Worm (Caenorhabditis elegans) whole organism, L4 larva: Measurements from ENCODE around the gene str-86.
A peak's percentile ranks its signal among the peaks of the same experiment; 100 is the strongest.

ENCODE experiments used
- F10B5.3 ChIP-seq: sonication (generic microtip); optimal IDR thresholded peaks from 2 replicates; lab custom pipeline; 2016; ENCODE audit warnings: mild to moderate bottlenecking, missing genetic modification characterization, missing compliant biosample characterization
- F44E2.7 ChIP-seq: fragments of 200-800 bp; sonication (Bioruptor generic); IDR thresholded peaks from 2 replicates; pipeline ENCODE4 v2.1.2; 2022; ENCODE audit warnings: missing genetic modification characterization, missing compliant biosample characterization
- Y75B8A.6 ChIP-seq: fragments of 200-800 bp; sonication (Bioruptor generic); IDR thresholded peaks from 2 replicates; pipeline ENCODE4 v1.3.6; 2022; ENCODE audit warnings: missing genetic modification reagents, missing genetic modification characterization, missing compliant biosample characterization
- ZK337.2 ChIP-seq: fragments of 200-800 bp; sonication (Bioruptor generic); IDR thresholded peaks from 2 replicates; pipeline ENCODE4 v1.3.6; 2022; ENCODE audit warnings: missing genetic modification reagents, missing genetic modification characterization, missing compliant biosample characterization
- ama-1 ChIP-seq: fragments of 150-350 bp; optimal IDR thresholded peaks from 2 replicates; lab custom pipeline; 2014; ENCODE audit warnings: inconsistent platforms, mixed read lengths
- arid-1 ChIP-seq: fragments of 200-800 bp; sonication (Bioruptor generic); conservative IDR thresholded peaks from 2 replicates; pipeline ENCODE4 v1.3.6; 2022; ENCODE audit warnings: missing genetic modification reagents, missing genetic modification characterization, missing compliant biosample characterization
- ceh-20 ChIP-seq: fragments of 200-800 bp; sonication (Bioruptor generic); IDR thresholded peaks from 2 replicates; pipeline ENCODE4 v1.3.6; 2022; ENCODE audit warnings: missing genetic modification reagents, missing genetic modification characterization, missing compliant biosample characterization
- ceh-62 ChIP-seq: sonication (generic microtip); optimal IDR thresholded peaks from 2 replicates; lab custom pipeline; 2017; ENCODE audit warnings: missing biosample characterization, missing genetic modification characterization
- ctbp-1 ChIP-seq: fragments of 200-800 bp; sonication (Bioruptor generic); IDR thresholded peaks from 2 replicates; pipeline ENCODE4 v1.3.6; 2022; ENCODE audit warnings: missing genetic modification reagents, missing genetic modification characterization, missing compliant biosample characterization
- daf-16 ChIP-seq, 3 experiments: sonication (generic microtip); optimal IDR thresholded peaks; 2 replicates each; lab custom pipeline; 2016 to 2017; ENCODE audit warnings: missing genetic modification characterization in 3 of 3, missing genetic modification reagents in 3 of 3, mild to moderate bottlenecking in 2 of 3, missing compliant biosample characterization in 2 of 3, missing biosample characterization in 1 of 3, moderate library complexity in 1 of 3
- dmd-6 ChIP-seq: fragments of 200-800 bp; sonication (Bioruptor generic); IDR thresholded peaks from 2 replicates; pipeline ENCODE4 v1.3.6; 2022; ENCODE audit warnings: missing genetic modification reagents, missing genetic modification characterization, missing compliant biosample characterization
- dve-1 ChIP-seq: sonication (generic microtip); optimal IDR thresholded peaks from 2 replicates; lab custom pipeline; 2017; ENCODE audit warnings: antibody characterized with exemption, mild to moderate bottlenecking, missing genetic modification characterization, missing compliant biosample characterization; ENCODE audit not compliant: insufficient read depth
- fos-1 ChIP-seq: fragments of 150-350 bp; optimal IDR thresholded peaks from 2 replicates; lab custom pipeline; 2014; ENCODE audit warnings: missing biosample characterization, missing genetic modification characterization
- gei-8 ChIP-seq: fragments of 200-800 bp; sonication (Bioruptor generic); optimal IDR thresholded peaks from 2 replicates; lab custom pipeline; 2018; ENCODE audit warnings: mild to moderate bottlenecking, missing genetic modification characterization, missing compliant biosample characterization
- hlh-11 ChIP-seq: fragments of 200-800 bp; sonication (Bioruptor generic); optimal IDR thresholded peaks from 2 replicates; lab custom pipeline; 2018; ENCODE audit warnings: mild to moderate bottlenecking, missing genetic modification characterization, missing compliant biosample characterization
- lim-7 ChIP-seq: fragments of 200-800 bp; sonication (Bioruptor generic); IDR thresholded peaks from 2 replicates; pipeline ENCODE4 v1.3.6; 2022; ENCODE audit warnings: missing genetic modification characterization, missing compliant biosample characterization
- lsy-2 ChIP-seq, 2 experiments: fragments of 150-350 bp in 1 of 2; sonication (generic microtip) in 1 of 2; optimal IDR thresholded peaks; 2 replicates each; lab custom pipeline; 2014 to 2017; ENCODE audit warnings: missing biosample characterization in 2 of 2, missing genetic modification characterization in 2 of 2
- madf-5 ChIP-seq, 2 experiments: fragments of 200-800 bp; sonication (Bioruptor generic); IDR thresholded peaks; 2 replicates each; pipeline ENCODE4 v1.3.6; 2022; ENCODE audit warnings: missing compliant biosample characterization in 2 of 2, missing genetic modification characterization in 2 of 2
- madf-9 ChIP-seq: fragments of 200-800 bp; sonication (Bioruptor generic); conservative IDR thresholded peaks from 2 replicates; pipeline ENCODE4 v1.3.6; 2022; ENCODE audit warnings: missing genetic modification reagents, missing genetic modification characterization, missing compliant biosample characterization
- mdl-1 ChIP-seq, 2 experiments: fragments of 150-350 bp in 1 of 2; sonication (generic microtip) in 1 of 2; optimal IDR thresholded peaks; 2 replicates each; lab custom pipeline; 2014 to 2017; ENCODE audit warnings: missing biosample characterization in 2 of 2, missing genetic modification characterization in 2 of 2
- mep-1 ChIP-seq: fragments of 150-350 bp; sonication (generic microtip); optimal IDR thresholded peaks from 3 replicates; lab custom pipeline; 2014; ENCODE audit warnings: missing biosample characterization, missing genetic modification characterization
- nhr-10 ChIP-seq: fragments of 150-350 bp; optimal IDR thresholded peaks from 2 replicates; lab custom pipeline; 2014; ENCODE audit warnings: missing biosample characterization, missing genetic modification characterization
- nhr-111 ChIP-seq: fragments of 200-800 bp; sonication (Bioruptor generic); optimal IDR thresholded peaks from 2 replicates; lab custom pipeline; 2018; ENCODE audit warnings: mild to moderate bottlenecking, missing genetic modification characterization, missing compliant biosample characterization
- nhr-28 ChIP-seq: fragments of 150-350 bp; optimal IDR thresholded peaks from 2 replicates; lab custom pipeline; 2014; ENCODE audit warnings: missing biosample characterization, missing genetic modification characterization
- nhr-6 ChIP-seq: fragments of 150-350 bp; optimal IDR thresholded peaks from 2 replicates; lab custom pipeline; 2014; ENCODE audit warnings: missing biosample characterization, missing genetic modification characterization
- nhr-77 ChIP-seq: fragments of 150-350 bp; optimal IDR thresholded peaks from 2 replicates; lab custom pipeline; 2014; ENCODE audit warnings: missing biosample characterization, missing genetic modification characterization
- pqm-1 ChIP-seq: sonication (generic microtip); optimal IDR thresholded peaks from 2 replicates; lab custom pipeline; 2017; ENCODE audit warnings: missing biosample characterization, missing genetic modification characterization
- set-16 ChIP-seq: fragments of 200-800 bp; sonication (Bioruptor generic); IDR thresholded peaks from 2 replicates; pipeline ENCODE4 v1.3.6; 2022; ENCODE audit warnings: missing genetic modification reagents, missing genetic modification characterization, missing compliant biosample characterization
- unc-130 ChIP-seq: sonication (generic microtip); optimal IDR thresholded peaks from 2 replicates; lab custom pipeline; 2016; ENCODE audit warnings: missing genetic modification reagents, missing genetic modification characterization, missing compliant biosample characterization
- unc-62 ChIP-seq, 3 experiments: fragments of 150-350 bp in 1 of 3; sonication (generic microtip); optimal IDR thresholded peaks in 2 of 3; peaks in 1 of 3; 1 replicate in 1 of 3; 2 replicates in 2 of 3; lab custom pipeline; 2014 to 2017; ENCODE audit warnings: missing biosample characterization in 3 of 3, missing genetic modification characterization in 3 of 3, missing genetic modification reagents in 3 of 3, missing genotype in 1 of 3
- vab-7 ChIP-seq: fragments of 200-800 bp; sonication (Bioruptor generic); IDR thresholded peaks from 2 replicates; pipeline ENCODE4 v1.3.6; 2022; ENCODE audit warnings: missing genetic modification reagents, missing genetic modification characterization, missing compliant biosample characterization
- zfp-3 ChIP-seq: fragments of 200-800 bp; sonication (Bioruptor generic); conservative IDR thresholded peaks from 2 replicates; pipeline ENCODE4 v1.3.6; 2022; ENCODE audit warnings: missing genetic modification reagents, missing genetic modification characterization, missing compliant biosample characterization
- zip-2 ChIP-seq: fragments of 150-350 bp; optimal IDR thresholded peaks from 2 replicates; lab custom pipeline; 2014; ENCODE audit warnings: missing biosample characterization, missing genetic modification characterization
- ztf-7 ChIP-seq: fragments of 150-350 bp; optimal IDR thresholded peaks from 2 replicates; lab custom pipeline; 2014; ENCODE audit warnings: missing biosample characterization, missing genetic modification characterization

str-86 gene

ce11 chrV:8974889-8975422, 8.5 kb downstream of the str-86 start, which contains the start of gene nhr-143:
nhr-143 (minus strand) TSS chrV:8974939.
- TF ChIP-seq nhr-77 (tag; lab: Kevin White, UChicago), result peak; percentile 31
- no peak for TF ChIP-seq mdl-1 (tag; optimal IDR thresholded peaks at IDR 0.05; lab: Kevin White, UChicago)
- TF ChIP-seq daf-16 (GFP tag; optimal IDR thresholded peaks at IDR 0.05; lab: Kevin White, UChicago), result no peak
- peak; percentile 27 for TF ChIP-seq daf-16 (tag; optimal IDR thresholded peaks at IDR 0.05; lab: Kevin White, UChicago)
- TF ChIP-seq nhr-28, result peak; percentile 43
- TF ChIP-seq unc-130 (GFP tag; lab: Kevin White, UChicago), result no peak
- TF ChIP-seq nhr-6 (tag; lab: Kevin White, UChicago), result no peak
- no peak for TF ChIP-seq nhr-10
- TF ChIP-seq hlh-11 (tag; lab: Kevin White, UChicago), result peak; percentile 47
- TF ChIP-seq fos-1 (tag; lab: Kevin White, UChicago), result no peak
- TF ChIP-seq pqm-1, result peak; percentile 41
- no peak for TF ChIP-seq set-16 (GFP tag; lab: Robert Waterston, UW)
- TF ChIP-seq ztf-7 (tag; lab: Kevin White, UChicago), result no peak
- TF ChIP-seq lim-7 (GFP tag; lab: Robert Waterston, UW), result no peak
- no peak for TF ChIP-seq vab-7 (GFP tag; lab: Robert Waterston, UW)
- peak; percentile 50 for TF ChIP-seq dmd-6 (GFP tag; lab: Robert Waterston, UW)
- TF ChIP-seq ZK337.2 (GFP tag; lab: Robert Waterston, UW), result no peak
- no peak for TF ChIP-seq ama-1
- TF ChIP-seq arid-1 (GFP tag; lab: Robert Waterston, UW), result no peak
- TF ChIP-seq dve-1 (tag; lab: Kevin White, UChicago), result peak; percentile 61
- TF ChIP-seq F10B5.3 (tag; lab: Kevin White, UChicago), result no peak
- TF ChIP-seq lsy-2 (tag; optimal IDR thresholded peaks at IDR 0.05; lab: Kevin White, UChicago), result peak in 1 of 2 experiments; percentile 17
- peak in 1 of 2 experiments; percentile 10 for TF ChIP-seq unc-62 (GFP tag; optimal IDR thresholded peaks at IDR 0.05 in 1 of 2; lab: Kevin White, UChicago)
- TF ChIP-seq unc-62 (tag; optimal IDR thresholded peaks at IDR 0.05; lab: Kevin White, UChicago), result no peak
- TF ChIP-seq zip-2, result no peak
- TF ChIP-seq F44E2.7 (GFP tag; lab: Robert Waterston, UW), result no peak
- TF ChIP-seq gei-8 (GFP tag; lab: Kevin White, UChicago), result no peak
- no peak for TF ChIP-seq nhr-111 (GFP tag; lab: Kevin White, UChicago)
- no peak for TF ChIP-seq madf-5 (GFP tag; IDR thresholded peaks at IDR 0.05; lab: Robert Waterston, UW)
- no peak for TF ChIP-seq ceh-62 (tag; lab: Kevin White, UChicago)
- TF ChIP-seq mep-1 (tag; lab: Kevin White, UChicago), result peak; percentile 11
- no peak for TF ChIP-seq Y75B8A.6
- TF ChIP-seq ctbp-1 (GFP tag; lab: Robert Waterston, UW), result no peak

- TF ChIP-seq nhr-6 (tag; lab: Kevin White, UChicago), result no peak
- TF ChIP-seq F44E2.7 (GFP tag; lab: Robert Waterston, UW), result no peak
- TF ChIP-seq madf-9, result no peak
- TF ChIP-seq dmd-6 (GFP tag; lab: Robert Waterston, UW), result no peak
- no peak for TF ChIP-seq unc-130 (GFP tag; lab: Kevin White, UChicago)
- TF ChIP-seq gei-8 (GFP tag; lab: Kevin White, UChicago), result no peak
- TF ChIP-seq ceh-20, result no peak
- TF ChIP-seq mep-1 (tag; lab: Kevin White, UChicago), result no peak
- TF ChIP-seq zfp-3 (GFP tag; lab: Robert Waterston, UW), result no peak
Measured at ce11 chrV:8972271-8972670, 11.2 kb downstream of the str-86 start, which contains the start of gene nhr-195. nhr-195 (minus strand) TSS chrV:8972371.

ce11 chrV:8966086-8966485, 17.4 kb downstream of the str-86 start, which contains the start of gene nhr-219:
nhr-219 (minus strand) TSS chrV:8966186.
- TF ChIP-seq ceh-20 (no peak), unc-62 (GFP tag; optimal IDR thresholded peaks at IDR 0.05 in 1 of 2; lab: Kevin White, UChicago) (peak in 1 of 2 experiments; percentile 28), unc-62 (tag; optimal IDR thresholded peaks at IDR 0.05; lab: Kevin White, UChicago) (no peak)
